Fruit fly (Drosophila melanogaster) whole organism, embryonic: Measurements from ENCODE around the gene CG5255.

Experiments
- CG12299 ChIP-seq: fragments of 200-800 bp; sonication (Bioruptor generic); optimal IDR thresholded peaks from 2 replicates; lab custom pipeline; 2018; ENCODE audit warnings: missing biosample characterization, mild to moderate bottlenecking, missing genetic modification characterization
- CkIIα-i1 ChIP-seq: fragments of 200-800 bp; sonication (Bioruptor generic); IDR thresholded peaks from 2 replicates; pipeline ENCODE4 v1.3.6; 2022; ENCODE audit warnings: missing biosample characterization, missing genetic modification characterization
- Drgx ChIP-seq: fragments of 200-800 bp; sonication (Bioruptor generic); IDR thresholded peaks from 2 replicates; pipeline ENCODE4 v1.3.6; 2022; ENCODE audit warnings: missing biosample characterization, missing genetic modification characterization

DNA sequence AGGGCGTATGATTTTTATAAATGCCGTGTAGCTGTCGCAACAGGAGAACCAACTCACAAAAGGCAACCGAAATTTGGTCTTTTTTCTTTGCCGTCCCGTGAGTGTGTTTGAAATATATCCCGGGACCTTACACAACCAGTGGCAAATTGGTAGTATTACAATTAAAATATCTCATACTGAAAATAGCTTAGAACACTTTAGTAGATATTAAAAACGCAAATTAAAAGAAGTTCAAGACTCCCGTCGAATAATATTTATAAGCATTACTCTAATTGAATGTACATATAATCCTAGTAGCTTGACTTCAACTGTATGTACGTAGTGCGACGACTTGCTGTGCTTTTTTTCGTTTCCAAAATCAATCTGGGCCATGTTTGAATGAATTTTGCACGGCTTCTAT, 40.4 kb downstream of the CG5255 start:
- TF ChIP-seq CG12299 (tag; lab: Kevin White, UChicago) (no peak), CkIIα-i1 (GFP tag; lab: Robert Waterston, UW) (no peak), Drgx (GFP tag; lab: Robert Waterston, UW) (no peak)
